Worm (Caenorhabditis elegans) whole organism, L2 larva: Measurements from ENCODE around the gene Y46G5A.8.
A peak's percentile ranks its signal among the peaks of the same experiment; 100 is the strongest.

Experiments
- F13H6.1 ChIP-seq: sonication (generic microtip); optimal IDR thresholded peaks from 2 replicates; lab custom pipeline; 2016; ENCODE audit warnings: missing genetic modification characterization, missing compliant biosample characterization
- Y55F3AM.14 ChIP-seq: fragments of 200-800 bp; sonication (Bioruptor generic); optimal IDR thresholded peaks from 2 replicates; lab custom pipeline; 2018; ENCODE audit warnings: mild to moderate bottlenecking, missing genetic modification characterization, missing compliant biosample characterization
- ZK546.5 ChIP-seq: sonication (generic microtip); optimal IDR thresholded peaks from 2 replicates; lab custom pipeline; 2017; ENCODE audit warnings: missing biosample characterization, missing genetic modification characterization
- alr-1 ChIP-seq: fragments of 150-350 bp; optimal IDR thresholded peaks from 2 replicates; lab custom pipeline; 2014; ENCODE audit warnings: missing biosample characterization, missing genetic modification characterization
- ama-1 ChIP-seq: fragments of 150-350 bp; optimal IDR thresholded peaks from 2 replicates; lab custom pipeline; 2018; ENCODE audit warnings: inconsistent platforms
- blmp-1 ChIP-seq: sonication (generic microtip); optimal IDR thresholded peaks from 2 replicates; lab custom pipeline; 2017; ENCODE audit warnings: missing genetic modification characterization, mild to moderate bottlenecking, missing compliant biosample characterization, antibody characterized with exemption, moderate library complexity; ENCODE audit not compliant: insufficient read depth
- ceh-16 ChIP-seq: fragments of 150-350 bp; optimal IDR thresholded peaks from 2 replicates; lab custom pipeline; 2014; ENCODE audit warnings: missing biosample characterization, missing genetic modification characterization
- ceh-82 ChIP-seq: fragments of 150-350 bp; optimal IDR thresholded peaks from 2 replicates; lab custom pipeline; 2014; ENCODE audit warnings: missing biosample characterization, missing genetic modification characterization
- elt-3 ChIP-seq: sonication (generic microtip); optimal IDR thresholded peaks from 2 replicates; lab custom pipeline; 2017; ENCODE audit warnings: missing biosample characterization, missing genetic modification characterization
- fos-1 ChIP-seq: fragments of 150-350 bp; optimal IDR thresholded peaks from 2 replicates; lab custom pipeline; 2014; ENCODE audit warnings: missing biosample characterization, missing genetic modification characterization
- gmeb-1 ChIP-seq: fragments of 150-350 bp; optimal IDR thresholded peaks from 2 replicates; lab custom pipeline; 2014; ENCODE audit warnings: missing biosample characterization, missing genetic modification characterization
- lin-11 ChIP-seq: fragments of 150-350 bp; sonication (generic microtip); optimal IDR thresholded peaks from 2 replicates; lab custom pipeline; 2014; ENCODE audit warnings: missing biosample characterization, missing genetic modification characterization, inconsistent platforms, mixed read lengths
- lin-13 ChIP-seq: fragments of 150-350 bp; optimal IDR thresholded peaks from 2 replicates; lab custom pipeline; 2014; ENCODE audit warnings: missing biosample characterization, missing genetic modification reagents, missing genetic modification characterization
- lin-39 ChIP-seq: fragments of 150-350 bp; optimal IDR thresholded peaks from 2 replicates; lab custom pipeline; 2014; ENCODE audit warnings: missing biosample characterization, missing genetic modification reagents, missing genetic modification characterization
- lsy-2 ChIP-seq, 2 experiments: fragments of 150-350 bp in 1 of 2; sonication (generic microtip) in 1 of 2; optimal IDR thresholded peaks; 2 replicates each; lab custom pipeline; 2014 to 2017; ENCODE audit warnings: missing biosample characterization in 2 of 2, missing genetic modification characterization in 2 of 2
- mdl-1 ChIP-seq, 2 experiments: fragments of 150-350 bp in 1 of 2; sonication (generic microtip) in 1 of 2; optimal IDR thresholded peaks; 2 replicates each; lab custom pipeline; 2017; ENCODE audit warnings: missing biosample characterization in 2 of 2, missing genetic modification characterization in 2 of 2
- nhr-10 ChIP-seq: sonication (generic microtip); optimal IDR thresholded peaks from 2 replicates; lab custom pipeline; 2017; ENCODE audit warnings: missing biosample characterization, missing genetic modification characterization
- nhr-129 ChIP-seq: fragments of 150-350 bp; optimal IDR thresholded peaks from 2 replicates; lab custom pipeline; 2014; ENCODE audit warnings: missing biosample characterization, missing genetic modification characterization
- nhr-21 ChIP-seq: fragments of 150-350 bp; optimal IDR thresholded peaks from 2 replicates; lab custom pipeline; 2014; ENCODE audit warnings: missing biosample characterization, missing genetic modification characterization
- nhr-23 ChIP-seq: fragments of 150-350 bp; optimal IDR thresholded peaks from 2 replicates; lab custom pipeline; 2014; ENCODE audit warnings: missing biosample characterization, missing genetic modification reagents, missing genetic modification characterization
- nhr-237 ChIP-seq: fragments of 150-350 bp; optimal IDR thresholded peaks from 2 replicates; lab custom pipeline; 2014; ENCODE audit warnings: missing biosample characterization, missing genetic modification characterization
- nhr-25 ChIP-seq: fragments of 150-350 bp; sonication (generic microtip); optimal IDR thresholded peaks from 3 replicates; lab custom pipeline; 2014; ENCODE audit warnings: missing biosample characterization, missing genetic modification characterization
- nhr-6 ChIP-seq: fragments of 150-350 bp; optimal IDR thresholded peaks from 2 replicates; lab custom pipeline; 2014; ENCODE audit warnings: missing biosample characterization, missing genetic modification characterization
- nhr-77 ChIP-seq: fragments of 150-350 bp; optimal IDR thresholded peaks from 2 replicates; lab custom pipeline; 2014; ENCODE audit warnings: missing biosample characterization, missing genetic modification characterization
- sem-4 ChIP-seq: fragments of 150-350 bp; optimal IDR thresholded peaks from 2 replicates; lab custom pipeline; 2014; ENCODE audit warnings: missing biosample characterization, missing genetic modification reagents, missing genetic modification characterization
- unc-39 ChIP-seq: fragments of 150-350 bp; optimal IDR thresholded peaks from 2 replicates; lab custom pipeline; 2014; ENCODE audit warnings: missing biosample characterization, missing genetic modification characterization
- unc-55 ChIP-seq: fragments of 150-350 bp; sonication (generic microtip); optimal IDR thresholded peaks from 3 replicates; lab custom pipeline; 2014; ENCODE audit warnings: missing biosample characterization, missing genetic modification reagents, missing genetic modification characterization
- unc-62 ChIP-seq: fragments of 150-350 bp; optimal IDR thresholded peaks from 2 replicates; lab custom pipeline; 2014; ENCODE audit warnings: missing biosample characterization, missing genetic modification reagents, missing genetic modification characterization
- ztf-4 ChIP-seq: fragments of 150-350 bp; optimal IDR thresholded peaks from 2 replicates; lab custom pipeline; 2014; ENCODE audit warnings: missing biosample characterization, missing genetic modification characterization

Y46G5A.8 gene

DNA sequence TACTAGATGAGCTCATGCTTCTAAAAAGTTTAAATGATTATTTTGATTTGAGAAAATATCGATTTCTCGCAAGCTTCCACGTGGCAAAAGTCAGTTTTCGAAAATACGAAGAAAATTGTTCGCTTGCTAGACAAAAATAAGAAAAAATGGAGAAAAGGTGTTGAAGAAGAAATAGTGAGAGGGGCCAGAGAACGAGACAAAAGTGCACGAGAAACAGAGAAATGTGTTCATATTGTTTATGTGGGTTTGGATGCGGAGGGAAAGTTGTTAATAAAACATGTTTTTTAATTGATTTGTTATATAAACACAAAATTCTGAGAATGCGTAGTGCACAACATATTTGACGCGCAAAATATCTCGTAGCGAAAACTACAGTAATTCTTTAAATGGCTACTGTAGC, 29.3 kb downstream of the Y46G5A.8 start, which contains the start of gene Y46G5A.15:
Y46G5A.15 (minus strand) TSS at position 26 of the 400 bp plus-strand sequence.
- no peak for TF ChIP-seq lsy-2 (tag; optimal IDR thresholded peaks at IDR 0.05; lab: Kevin White, UChicago)
- TF ChIP-seq ama-1 (lab: Kevin White, UChicago): no peak
- TF ChIP-seq nhr-77 (tag; lab: Kevin White, UChicago): no peak
- no peak for TF ChIP-seq ceh-82 (tag; lab: Kevin White, UChicago)
- peak in 1 of 2 experiments; percentile 1 for TF ChIP-seq mdl-1 (tag; optimal IDR thresholded peaks at IDR 0.05; lab: Kevin White, UChicago)
- TF ChIP-seq unc-55 (GFP tag; lab: Kevin White, UChicago): peak; percentile 9
- no peak for TF ChIP-seq unc-62 (GFP tag; lab: Kevin White, UChicago)
- TF ChIP-seq lin-39 (tag; lab: Kevin White, UChicago): no peak
- no peak for TF ChIP-seq nhr-237 (tag; lab: Kevin White, UChicago)
- no peak for TF ChIP-seq ceh-16
- no peak for TF ChIP-seq nhr-23 (tag; lab: Kevin White, UChicago)

DNA sequence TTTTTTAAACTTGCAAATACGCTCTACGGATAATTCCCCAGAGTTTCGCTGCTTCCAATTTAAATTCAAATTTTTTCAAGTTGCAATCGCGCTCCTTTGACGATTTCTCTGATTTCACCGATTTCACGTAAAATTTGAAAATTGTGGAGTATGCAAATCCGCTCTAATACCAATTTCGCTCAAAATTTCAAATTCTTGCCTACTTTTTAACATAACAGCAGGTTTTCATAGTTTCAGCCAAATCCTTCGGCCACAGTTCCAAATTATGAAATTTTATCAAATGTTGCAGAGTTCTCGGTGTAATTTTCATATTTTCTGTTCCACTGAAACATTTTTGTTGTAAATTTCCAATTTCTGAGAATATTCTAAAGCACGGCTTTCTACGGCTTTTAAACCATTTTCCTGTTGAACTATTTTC, 31.7 kb downstream of the Y46G5A.8 start, which contains the start of gene alkb-7:
alkb-7 (minus strand) TSS at position 323 of the 418 bp plus-strand sequence.
- TF ChIP-seq lin-13 (GFP tag; lab: Kevin White, UChicago) (no peak), nhr-129 (no peak), F13H6.1 (tag; lab: Kevin White, UChicago) (no peak), ceh-82 (tag; lab: Kevin White, UChicago) (no peak), nhr-21 (tag; lab: Kevin White, UChicago) (peak; percentile 57), ama-1 (lab: Kevin White, UChicago) (peak; percentile 43), unc-62 (GFP tag; lab: Kevin White, UChicago) (no peak), Y55F3AM.14 (GFP tag; lab: Kevin White, UChicago) (peak; percentile 52)

- no peak for TF ChIP-seq unc-55 (GFP tag; lab: Kevin White, UChicago)
Measured at ce11 chrII:12789497-12789896, 33.4 kb downstream of the Y46G5A.8 start.

- TF ChIP-seq Y55F3AM.14 (GFP tag; lab: Kevin White, UChicago): no peak
- TF ChIP-seq lin-11: no peak
- no peak for TF ChIP-seq ceh-82 (tag; lab: Kevin White, UChicago)
- TF ChIP-seq, all 48 proteins: peak for 0
Measured at ce11 chrII:12790392-12790791, 34.3 kb downstream of the Y46G5A.8 start.

DNA sequence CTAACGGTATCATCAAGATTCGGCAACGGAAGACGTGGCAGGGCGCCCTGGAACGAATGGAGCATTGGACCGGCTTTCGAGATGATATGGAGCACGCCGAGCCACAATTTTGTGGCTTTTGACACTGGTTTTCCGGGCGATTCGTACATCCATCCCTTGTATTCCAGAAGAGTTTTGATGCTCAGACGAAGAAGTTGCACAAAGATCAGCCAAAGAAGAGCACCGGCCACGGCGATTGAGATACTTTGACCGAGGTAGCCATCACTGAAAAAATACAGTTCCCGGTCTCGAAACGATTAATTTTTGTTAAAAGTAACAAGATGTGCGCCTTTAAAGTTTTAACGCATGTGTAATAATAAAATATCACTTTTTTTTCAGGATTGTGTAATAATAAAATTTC, 39.0 kb downstream of the Y46G5A.8 start:
- TF ChIP-seq ceh-16: no peak
- TF ChIP-seq alr-1 (tag; lab: Kevin White, UChicago): no peak
- peak; percentile 18 for TF ChIP-seq ztf-4 (tag; lab: Kevin White, UChicago)

- TF ChIP-seq unc-39 (tag; lab: Kevin White, UChicago): no peak
- TF ChIP-seq sem-4: no peak
- TF ChIP-seq ZK546.5: no peak
- no peak for TF ChIP-seq fos-1 (tag; lab: Kevin White, UChicago)
- no peak for TF ChIP-seq nhr-77 (tag; lab: Kevin White, UChicago)
- TF ChIP-seq lin-11: no peak
- TF ChIP-seq unc-62 (GFP tag; lab: Kevin White, UChicago): no peak
- no peak for TF ChIP-seq gmeb-1
- TF ChIP-seq nhr-6: no peak
- no peak for TF ChIP-seq blmp-1
- TF ChIP-seq nhr-25 (tag; lab: Kevin White, UChicago): no peak
- no peak for TF ChIP-seq nhr-129
- TF ChIP-seq ceh-16: no peak
- no peak for TF ChIP-seq nhr-10 (tag; lab: Kevin White, UChicago)
- no peak for TF ChIP-seq Y55F3AM.14 (GFP tag; lab: Kevin White, UChicago)
- TF ChIP-seq F13H6.1 (tag; lab: Kevin White, UChicago): no peak
- TF ChIP-seq elt-3 (tag; lab: Kevin White, UChicago): no peak
Measured at ce11 chrII:12796040-12796502, 39.9 kb downstream of the Y46G5A.8 start, which contains the start of gene cpt-1. Gene cpt-1 (minus strand): TSS chrII:12796452.
